Fruit fly (Drosophila melanogaster) whole organism, pupa: ENCODE measurements around the gene Prim2.

Experiments
- CG10348 ChIP-seq: fragments of 200-800 bp; sonication (Bioruptor generic); IDR thresholded peaks from 2 replicates; pipeline ENCODE4 v1.3.6; 2022; ENCODE audit warnings: missing biosample characterization, missing genetic modification characterization
- CG12605 ChIP-seq: fragments of 200-800 bp; sonication (Bioruptor generic); IDR thresholded peaks from 2 replicates; pipeline ENCODE4 v1.3.6; 2022; ENCODE audit warnings: missing biosample characterization, missing genetic modification characterization
- CG13204 ChIP-seq: fragments of 200-800 bp; sonication (Bioruptor generic); optimal IDR thresholded peaks from 2 replicates; lab custom pipeline; 2018; ENCODE audit warnings: missing biosample characterization, mild to moderate bottlenecking, missing genetic modification characterization, moderate library complexity
- CG14655 ChIP-seq: fragments of 200-800 bp; sonication (Bioruptor generic); optimal IDR thresholded peaks from 3 replicates; lab custom pipeline; 2017; ENCODE audit warnings: mild to moderate bottlenecking, missing biosample characterization, missing genetic modification reagents, missing genetic modification characterization
- CG15710 ChIP-seq: fragments of 200-800 bp; sonication (Bioruptor generic); optimal IDR thresholded peaks from 2 replicates; lab custom pipeline; 2018; ENCODE audit warnings: missing biosample characterization, mild to moderate bottlenecking, missing genetic modification characterization, moderate library complexity
- CG17806 ChIP-seq: fragments of 200-800 bp; sonication (Bioruptor generic); optimal IDR thresholded peaks from 2 replicates; lab custom pipeline; 2018; ENCODE audit warnings: missing biosample characterization, mild to moderate bottlenecking, missing genetic modification characterization, moderate library complexity
- CG32121 ChIP-seq: fragments of 200-800 bp; sonication (Bioruptor generic); IDR thresholded peaks from 2 replicates; pipeline ENCODE4 v1.3.6; 2022; ENCODE audit warnings: missing biosample characterization, missing genetic modification characterization
- CG34367 ChIP-seq: fragments of 200-800 bp; sonication (Bioruptor generic); optimal IDR thresholded peaks from 2 replicates; lab custom pipeline; 2018; ENCODE audit warnings: missing biosample characterization, mild to moderate bottlenecking, missing genetic modification characterization
- CG4496 ChIP-seq: fragments of 200-800 bp; sonication (Bioruptor generic); IDR thresholded peaks from 3 replicates; pipeline ENCODE4 v1.3.6; 2022; ENCODE audit warnings: missing biosample characterization, missing genetic modification characterization
- CG8301 ChIP-seq: fragments of 200-800 bp; sonication (Bioruptor generic); optimal IDR thresholded peaks from 2 replicates; lab custom pipeline; 2018; ENCODE audit warnings: missing biosample characterization, mild to moderate bottlenecking, missing genetic modification characterization
- CG9948 ChIP-seq: fragments of 200-800 bp; sonication (Bioruptor generic); optimal IDR thresholded peaks from 2 replicates; lab custom pipeline; 2018; ENCODE audit warnings: missing biosample characterization, mild to moderate bottlenecking, missing genetic modification characterization, moderate library complexity
- D1 ChIP-seq: fragments of 200-800 bp; sonication (Bioruptor generic); optimal IDR thresholded peaks from 2 replicates; lab custom pipeline; 2018; ENCODE audit warnings: missing biosample characterization, mild to moderate bottlenecking, missing genetic modification characterization, moderate library complexity
- EcR ChIP-seq: fragments of 200-800 bp; sonication (Bioruptor generic); optimal IDR thresholded peaks from 3 replicates; lab custom pipeline; 2019; ENCODE audit warnings: missing biosample characterization, missing genetic modification characterization, mild to moderate bottlenecking, moderate library complexity, missing genetic modification reagents
- Ets98B ChIP-seq: fragments of 200-800 bp; sonication (Bioruptor generic); IDR thresholded peaks from 2 replicates; pipeline ENCODE4 v1.3.6; 2022; ENCODE audit warnings: missing biosample characterization, missing genetic modification characterization
- Pif1A ChIP-seq: fragments of 200-800 bp; sonication (Bioruptor generic); optimal IDR thresholded peaks from 3 replicates; lab custom pipeline; 2016; ENCODE audit warnings: missing biosample characterization, missing genetic modification characterization
- Pif1B ChIP-seq: fragments of 200-800 bp; sonication (Bioruptor generic); optimal IDR thresholded peaks from 3 replicates; lab custom pipeline; 2016; ENCODE audit warnings: missing biosample characterization, missing genetic modification characterization
- Snoo ChIP-seq: fragments of 200-800 bp; sonication (Bioruptor generic); optimal IDR thresholded peaks from 3 replicates; lab custom pipeline; 2017; ENCODE audit warnings: missing biosample characterization, mild to moderate bottlenecking, missing genetic modification characterization, inconsistent platforms
- fd96Ca ChIP-seq: fragments of 200-800 bp; sonication (Bioruptor generic); IDR thresholded peaks from 3 replicates; pipeline ENCODE4 v1.3.6; 2022; ENCODE audit warnings: missing biosample characterization, missing genetic modification characterization
- gl ChIP-seq: fragments of 200-800 bp; sonication (Bioruptor generic); optimal IDR thresholded peaks from 2 replicates; lab custom pipeline; 2018; ENCODE audit warnings: missing biosample characterization, mild to moderate bottlenecking, missing genetic modification characterization
- rn ChIP-seq: fragments of 200-800 bp; sonication (Bioruptor generic); IDR thresholded peaks from 2 replicates; pipeline ENCODE4 v1.3.6; 2022; ENCODE audit warnings: missing biosample characterization, missing genetic modification characterization

Gene Prim2

dm6 chr3L:20320044-20320443, 41.3 kb downstream of the Prim2 start:
- TF ChIP-seq CG9948 (tag; lab: Kevin White, UChicago) (no peak), Pif1B (GFP tag; lab: Kevin White, UChicago) (no peak), Pif1A (no peak), Snoo (tag; lab: Kevin White, UChicago) (no peak), CG32121 (no peak), rn (GFP tag; lab: Robert Waterston, UW) (no peak), D1 (tag; lab: Kevin White, UChicago) (no peak), EcR (GFP tag; lab: Kevin White, UChicago) (no peak), CG12605 (GFP tag; lab: Robert Waterston, UW) (no peak), CG8301 (no peak), CG10348 (GFP tag; lab: Robert Waterston, UW) (no peak), Ets98B (GFP tag; lab: Robert Waterston, UW) (no peak), CG15710 (no peak), CG14655 (GFP tag; lab: Kevin White, UChicago) (no peak), CG34367 (tag; lab: Kevin White, UChicago) (no peak), CG13204 (GFP tag; lab: Kevin White, UChicago) (no peak), CG17806 (tag; lab: Kevin White, UChicago) (no peak), CG4496 (GFP tag; lab: Robert Waterston, UW) (no peak), gl (no peak)
- TF ChIP-seq, all 21 proteins: peak for 0

- TF ChIP-seq CG9948 (tag; lab: Kevin White, UChicago), result no peak
- no peak for TF ChIP-seq D1 (tag; lab: Kevin White, UChicago)
- no peak for TF ChIP-seq rn (GFP tag; lab: Robert Waterston, UW)
- no peak for TF ChIP-seq Ets98B (GFP tag; lab: Robert Waterston, UW)
- TF ChIP-seq CG32121, result no peak
- TF ChIP-seq CG8301, result no peak
- no peak for TF ChIP-seq gl
- TF ChIP-seq Snoo (tag; lab: Kevin White, UChicago), result no peak
- TF ChIP-seq fd96Ca (GFP tag; lab: Robert Waterston, UW), result no peak
- TF ChIP-seq, all 21 proteins: peak for 0
Measured at dm6 chr3L:20317751-20318150, 43.6 kb downstream of the Prim2 start.

dm6 chr3L:20316956-20317589, 44.3 kb downstream of the Prim2 start, which contains the start of gene Spn77Ba:
Gene Spn77Ba (plus strand): TSS chr3L:20317190.
- TF ChIP-seq CG8301 (no peak), CG12605 (GFP tag; lab: Robert Waterston, UW) (no peak; the same call in 1 of the 2 replicates), Pif1A (peak; percentile 12), Snoo (tag; lab: Kevin White, UChicago) (no peak), CG13204 (GFP tag; lab: Kevin White, UChicago) (no peak), fd96Ca (GFP tag; lab: Robert Waterston, UW) (peak; percentile 57; the same call in 1 of the 3 replicates), D1 (tag; lab: Kevin White, UChicago) (no peak), Pif1B (GFP tag; lab: Kevin White, UChicago) (peak; percentile 39), Ets98B (GFP tag; lab: Robert Waterston, UW) (peak; percentile 65; the same call in 1 of the 2 replicates), EcR (GFP tag; lab: Kevin White, UChicago) (peak; percentile 45), CG4496 (GFP tag; lab: Robert Waterston, UW) (peak; percentile 69; the same call in 2 of the 3 replicates), CG17806 (tag; lab: Kevin White, UChicago) (no peak), CG15710 (no peak), gl (peak; percentile 70), CG34367 (tag; lab: Kevin White, UChicago) (peak; percentile 33), rn (GFP tag; lab: Robert Waterston, UW) (no peak), CG10348 (GFP tag; lab: Robert Waterston, UW) (0 out of 2 replicates have a peak, but pooled peaks have one; percentile 19), CG14655 (GFP tag; lab: Kevin White, UChicago) (no peak), CG32121 (no peak)

dm6 chr3L:20313469-20313868, 47.9 kb downstream of the Prim2 start, which contains the start of gene alphaSnap:
Gene alphaSnap (plus strand): TSS chr3L:20313632.
- peak; percentile 19 for TF ChIP-seq CG34367 (tag; lab: Kevin White, UChicago)
- no peak for TF ChIP-seq fd96Ca (GFP tag; lab: Robert Waterston, UW)
